Worm (Caenorhabditis elegans) whole organism, L3 larva: ENCODE measurements around the gene srt-30.

Experiments
- elt-1 ChIP-seq: fragments of 150-350 bp; optimal IDR thresholded peaks from 2 replicates; lab custom pipeline; 2014; ENCODE audit warnings: missing biosample characterization, missing genetic modification characterization
- lin-15B ChIP-seq: fragments of 150-350 bp; optimal IDR thresholded peaks from 2 replicates; lab custom pipeline; 2014; ENCODE audit warnings: missing biosample characterization, missing genetic modification characterization
- nhr-11 ChIP-seq: fragments of 150-350 bp; optimal IDR thresholded peaks from 2 replicates; lab custom pipeline; 2014; ENCODE audit warnings: missing biosample characterization, missing genetic modification characterization
- nhr-43 ChIP-seq: sonication (generic microtip); optimal IDR thresholded peaks from 2 replicates; lab custom pipeline; 2016; ENCODE audit warnings: mild to moderate bottlenecking, missing genetic modification characterization, missing compliant biosample characterization; ENCODE audit not compliant: poor library complexity, severe bottlenecking
- skn-1 ChIP-seq: fragments of 150-350 bp; optimal IDR thresholded peaks from 2 replicates; lab custom pipeline; 2014; ENCODE audit warnings: missing biosample characterization, missing genetic modification characterization

DNA sequence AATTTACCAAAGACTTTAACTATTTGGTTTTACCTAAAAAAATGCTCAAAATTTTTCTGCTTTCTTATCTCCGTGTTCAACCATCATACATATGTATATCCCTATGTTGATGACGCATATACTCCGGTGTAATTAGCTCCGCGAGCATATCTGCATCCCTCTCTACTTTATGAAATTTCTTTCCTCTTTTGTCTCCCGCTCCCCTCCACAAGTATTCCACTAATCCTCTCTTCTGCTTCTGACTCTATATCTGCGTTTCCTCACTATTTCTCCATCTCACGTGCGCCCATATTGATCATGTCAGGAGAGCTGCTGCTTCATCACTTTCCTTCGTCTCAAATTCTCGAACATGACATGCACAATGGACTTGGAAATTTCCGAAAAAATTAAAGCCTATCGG is 14.7 kb upstream of the srt-30 start, which contains the start of gene H10D18.1:
- TF ChIP-seq nhr-11, result no peak
- no peak for TF ChIP-seq elt-1 (tag; lab: Kevin White, UChicago)
- TF ChIP-seq lin-15B (tag; lab: Kevin White, UChicago), result no peak
- TF ChIP-seq nhr-43 (tag; lab: Kevin White, UChicago), result no peak
- TF ChIP-seq skn-1 (tag; lab: Kevin White, UChicago), result no peak
